Fruit fly (Drosophila melanogaster): Measurements from ENCODE around the gene Rab5.

- no peak for TF ChIP-seq usp (GFP tag; optimal IDR thresholded peaks at IDR 0.05)
- no peak for TF ChIP-seq CG8478 (optimal IDR thresholded peaks at IDR 0.05)
Measured at dm6 chr2L:2373818-2374746, 9.0 kb upstream of the Rab5 start, which contains the start of the genes CG3609 and CG15390.
